Fruit fly (Drosophila melanogaster): ENCODE results near the gene Remo.

The Remo gene

DNA sequence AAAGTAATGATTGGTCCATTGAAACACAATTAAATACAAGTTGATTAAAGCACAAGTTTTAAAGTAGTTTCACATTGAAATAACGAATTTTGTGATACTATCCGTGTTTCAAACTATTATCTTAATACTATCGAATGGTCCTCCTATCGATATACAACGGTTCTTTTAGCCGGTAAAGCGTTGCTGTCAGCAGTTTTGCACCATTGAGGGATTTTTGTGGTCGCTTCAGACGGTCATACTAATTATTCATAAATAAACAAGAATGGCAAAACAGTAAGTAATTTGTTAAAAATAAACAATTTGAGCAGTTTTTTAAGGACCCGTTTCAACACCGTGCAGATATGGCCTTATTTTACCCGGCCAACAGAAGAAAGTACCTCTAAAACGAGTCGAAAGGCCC is 50.3 kb downstream of the Remo start, which contains the start of gene CG15747 (continued):
- TF ChIP-seq sna (GFP tag; IDR thresholded peaks at IDR 0.05; ENCODE audit: partially characterized antibody) = 0 out of 2 replicates have a peak, but pooled peaks have one; percentile 24
- no peak for TF ChIP-seq CG10366 (GFP tag; IDR thresholded peaks at IDR 0.05)
- TF ChIP-seq CG16863 (GFP tag; optimal IDR thresholded peaks at IDR 0.05) = no peak
- TF ChIP-seq CG14965 (GFP tag; optimal IDR thresholded peaks at IDR 0.05; ENCODE audit: borderline replicate concordance) = no peak
